Worm (Caenorhabditis elegans): ENCODE data around the gene Y73F8A.32.
"Not testable (repeated sequence)": the region's sequence is repeated elsewhere in the genome, so short reads cannot be mapped to it uniquely, and the experiment has no call there.

DNA sequence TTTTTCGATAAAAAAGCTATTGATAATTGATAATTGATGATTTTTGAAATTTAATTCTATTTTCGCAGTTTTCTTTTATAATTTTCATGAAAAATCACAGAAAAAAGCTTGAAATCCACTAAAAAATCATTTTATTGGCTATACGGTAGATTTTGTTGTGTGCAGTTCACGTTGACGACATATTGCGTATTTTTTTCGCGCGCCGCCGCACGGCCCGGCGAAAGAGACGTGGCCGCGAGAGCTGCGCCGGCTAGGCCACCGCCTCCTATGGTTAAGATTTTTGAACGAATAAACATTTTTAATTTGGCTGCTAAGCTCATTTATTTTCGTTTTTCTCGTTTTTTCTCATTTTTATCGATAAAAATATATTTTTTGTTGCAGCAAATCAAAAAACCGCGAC, 7.6 kb upstream of the Y73F8A.32 start:
- peak; percentile 27 for TF ChIP-seq F16B12.6 (tag; optimal IDR thresholded peaks at IDR 0.05)
- not testable (repeated sequence) for TF ChIP-seq nhr-77 (tag; optimal IDR thresholded peaks at IDR 0.05); ceh-8 (GFP tag; optimal IDR thresholded peaks at IDR 0.05); unc-62 (GFP tag; optimal IDR thresholded peaks at IDR 0.05); nhr-12 (tag; optimal IDR thresholded peaks at IDR 0.05); ztf-4 (tag; optimal IDR thresholded peaks at IDR 0.05); nhr-76 (tag; optimal IDR thresholded peaks at IDR 0.05); C16A3.4 (tag; optimal IDR thresholded peaks at IDR 0.05); aly-2 (tag; optimal IDR thresholded peaks at IDR 0.05)
